Fruit fly (Drosophila melanogaster) whole organism, embryonic: ENCODE data around the gene Nep7.
A peak's percentile ranks its signal among the peaks of the same experiment; 100 is the strongest.

ENCODE experiments used
- B-H2 ChIP-seq: fragments of 200-800 bp; sonication (Bioruptor generic); optimal IDR thresholded peaks from 2 replicates; lab custom pipeline; 2018; ENCODE audit warnings: missing biosample characterization, mild to moderate bottlenecking, missing genetic modification characterization
- Bgb ChIP-seq: fragments of 200-800 bp; sonication (Bioruptor generic); IDR thresholded peaks from 2 replicates; pipeline ENCODE4 v1.3.6; 2022; ENCODE audit warnings: missing biosample characterization, missing genetic modification characterization; ENCODE audit not compliant: partially characterized antibody
- C15 ChIP-seq: fragments of 200-800 bp; sonication (Bioruptor generic); IDR thresholded peaks from 3 replicates; pipeline ENCODE4 v1.3.6; 2022; ENCODE audit warnings: missing biosample characterization, missing genetic modification characterization
- CG10366 ChIP-seq: fragments of 200-800 bp; sonication (Bioruptor generic); IDR thresholded peaks from 2 replicates; pipeline ENCODE4 v1.3.6; 2022; ENCODE audit warnings: missing biosample characterization, missing genetic modification characterization
- CG12942 ChIP-seq: fragments of 200-800 bp; sonication (Bioruptor generic); optimal IDR thresholded peaks from 3 replicates; lab custom pipeline; 2016; ENCODE audit warnings: missing biosample characterization, missing genetic modification characterization
- CG14965 ChIP-seq: fragments of 200-800 bp; sonication (Bioruptor generic); optimal IDR thresholded peaks from 2 replicates; lab custom pipeline; 2016; ENCODE audit warnings: missing biosample characterization, missing genetic modification characterization, borderline replicate concordance
- CG15073 ChIP-seq: fragments of 200-800 bp; sonication (Bioruptor generic); optimal IDR thresholded peaks from 2 replicates; lab custom pipeline; 2016; ENCODE audit warnings: missing biosample characterization, missing genetic modification characterization
- CG15479 ChIP-seq: fragments of 200-800 bp; sonication (Bioruptor generic); optimal IDR thresholded peaks from 3 replicates; lab custom pipeline; 2019; ENCODE audit warnings: missing biosample characterization, mild to moderate bottlenecking, missing genetic modification characterization, moderate library complexity
- CG1647 ChIP-seq: fragments of 200-800 bp; sonication (Bioruptor generic); optimal IDR thresholded peaks from 3 replicates; lab custom pipeline; 2016; ENCODE audit warnings: missing biosample characterization, missing genetic modification characterization
- CG17186 ChIP-seq: fragments of 200-800 bp; sonication (Bioruptor generic); optimal IDR thresholded peaks from 3 replicates; lab custom pipeline; 2017; ENCODE audit warnings: missing biosample characterization, missing genetic modification reagents, missing genetic modification characterization
- CG17385 ChIP-seq: fragments of 200-800 bp; sonication (Bioruptor generic); optimal IDR thresholded peaks from 3 replicates; lab custom pipeline; 2018; ENCODE audit warnings: missing biosample characterization, mild to moderate bottlenecking, missing genetic modification characterization
- CG18599 ChIP-seq: fragments of 200-800 bp; sonication (Bioruptor generic); optimal IDR thresholded peaks from 3 replicates; lab custom pipeline; 2017; ENCODE audit warnings: missing biosample characterization, missing genetic modification characterization, mild to moderate bottlenecking, moderate library complexity, missing genetic modification reagents
- CG2129 ChIP-seq: fragments of 200-800 bp; sonication (Bioruptor generic); IDR thresholded peaks from 2 replicates; pipeline ENCODE4 v1.3.6; 2022; ENCODE audit warnings: missing biosample characterization, missing genetic modification characterization; ENCODE audit not compliant: partially characterized antibody
- CG31365 ChIP-seq: fragments of 200-800 bp; sonication (Bioruptor generic); optimal IDR thresholded peaks from 2 replicates; lab custom pipeline; 2018; ENCODE audit warnings: missing biosample characterization, mild to moderate bottlenecking, missing genetic modification characterization
- CG32772 ChIP-seq: fragments of 200-800 bp; sonication (Bioruptor generic); IDR thresholded peaks from 2 replicates; pipeline ENCODE4 v1.3.6; 2022; ENCODE audit warnings: missing biosample characterization, missing genetic modification characterization
- CG4282 ChIP-seq: fragments of 200-800 bp; sonication (Bioruptor generic); optimal IDR thresholded peaks from 2 replicates; lab custom pipeline; 2016; ENCODE audit warnings: missing biosample characterization, missing genetic modification characterization
- CG5245 ChIP-seq: fragments of 200-800 bp; sonication (Bioruptor generic); optimal IDR thresholded peaks from 3 replicates; lab custom pipeline; 2016; ENCODE audit warnings: missing biosample characterization, missing genetic modification characterization
- CG6175 ChIP-seq: fragments of 200-800 bp; sonication (Bioruptor generic); IDR thresholded peaks from 3 replicates; pipeline ENCODE4 v1.3.6; 2022; ENCODE audit warnings: missing biosample characterization, missing genetic modification characterization
- CG6254 ChIP-seq: fragments of 200-800 bp; sonication (Bioruptor generic); optimal IDR thresholded peaks from 3 replicates; lab custom pipeline; 2017; ENCODE audit warnings: mild to moderate bottlenecking, missing biosample characterization, missing genetic modification reagents, missing genetic modification characterization
- CG7556 ChIP-seq: fragments of 200-800 bp; sonication (Bioruptor generic); optimal IDR thresholded peaks from 2 replicates; lab custom pipeline; 2017; ENCODE audit warnings: missing biosample characterization, mild to moderate bottlenecking, missing genetic modification characterization
- CkIIα-i1 ChIP-seq: fragments of 200-800 bp; sonication (Bioruptor generic); IDR thresholded peaks from 2 replicates; pipeline ENCODE4 v1.3.6; 2022; ENCODE audit warnings: missing biosample characterization, missing genetic modification characterization
- CrebB ChIP-seq: fragments of 200-800 bp; sonication (Bioruptor generic); optimal IDR thresholded peaks from 3 replicates; lab custom pipeline; 2018; ENCODE audit warnings: missing biosample characterization, mild to moderate bottlenecking, missing genetic modification characterization
- Deaf1 ChIP-seq: fragments of 200-800 bp; optimal IDR thresholded peaks from 3 replicates; lab custom pipeline; 2019; ENCODE audit warnings: missing biosample characterization, mild to moderate bottlenecking, missing genetic modification characterization, moderate library complexity
- Dip3 ChIP-seq: fragments of 200-800 bp; sonication (Bioruptor generic); optimal IDR thresholded peaks from 3 replicates; lab custom pipeline; 2016; ENCODE audit warnings: missing biosample characterization, missing genetic modification characterization
- H15 ChIP-seq: fragments of 200-800 bp; sonication (Bioruptor generic); IDR thresholded peaks from 3 replicates; pipeline ENCODE4 v1.3.6; 2022; ENCODE audit warnings: missing biosample characterization, missing genetic modification characterization
- Med ChIP-seq: fragments of 200-800 bp; sonication (Bioruptor generic); peaks from one replicate; lab custom pipeline; 2016; ENCODE audit warnings: missing biosample characterization, missing genetic modification characterization, mild to moderate bottlenecking, inconsistent platforms, moderate library complexity
- Meics ChIP-seq: fragments of 200-800 bp; sonication (Bioruptor generic); optimal IDR thresholded peaks from 2 replicates; lab custom pipeline; 2017; ENCODE audit warnings: missing biosample characterization, mild to moderate bottlenecking, missing genetic modification characterization
- NK7.1 ChIP-seq: fragments of 200-800 bp; sonication (Bioruptor generic); optimal IDR thresholded peaks from 3 replicates; lab custom pipeline; 2016; ENCODE audit warnings: missing biosample characterization, missing genetic modification characterization
- PHDP ChIP-seq: fragments of 200-800 bp; sonication (Bioruptor generic); optimal IDR thresholded peaks from 3 replicates; lab custom pipeline; 2018; ENCODE audit warnings: missing biosample characterization, mild to moderate bottlenecking, missing genetic modification characterization, moderate library complexity
- Tbp ChIP-seq: fragments of >200 bp; optimal IDR thresholded peaks from 2 replicates; lab custom pipeline; 2018; ENCODE audit warnings: missing biosample characterization, missing genetic modification characterization
- Xrp1 ChIP-seq: fragments of 200-800 bp; sonication (Bioruptor generic); IDR thresholded peaks from 2 replicates; pipeline ENCODE4 v1.3.6; 2022; ENCODE audit warnings: missing biosample characterization, missing genetic modification characterization
- ash1 ChIP-seq: fragments of 200-800 bp; sonication (Bioruptor generic); optimal IDR thresholded peaks from 2 replicates; lab custom pipeline; 2018; ENCODE audit warnings: missing biosample characterization, mild to moderate bottlenecking, missing genetic modification characterization
- btn ChIP-seq: fragments of 200-800 bp; sonication (Bioruptor generic); optimal IDR thresholded peaks from 2 replicates; lab custom pipeline; 2016; ENCODE audit warnings: missing biosample characterization, missing genetic modification characterization
- cas ChIP-seq: fragments of 200-800 bp; sonication (Bioruptor generic); IDR thresholded peaks from 2 replicates; pipeline ENCODE4 v1.3.6; 2022; ENCODE audit warnings: missing biosample characterization, missing genetic modification characterization
- chinmo ChIP-seq: fragments of 200-800 bp; sonication (Bioruptor generic); IDR thresholded peaks from 4 replicates; pipeline ENCODE4 v1.3.6; 2022; ENCODE audit warnings: missing biosample characterization, missing genetic modification characterization; ENCODE audit not compliant: partially characterized antibody
- ci ChIP-seq: fragments of 200-800 bp; sonication (Bioruptor generic); IDR thresholded peaks from 3 replicates; pipeline ENCODE4 v1.3.6; 2022; ENCODE audit warnings: missing biosample characterization, missing genetic modification characterization
- dmrt99B ChIP-seq: fragments of 200-800 bp; sonication (Bioruptor generic); optimal IDR thresholded peaks from 2 replicates; lab custom pipeline; 2018; ENCODE audit warnings: missing biosample characterization, mild to moderate bottlenecking, missing genetic modification characterization, moderate library complexity
- fu2 ChIP-seq: fragments of 200-800 bp; sonication (Bioruptor generic); optimal IDR thresholded peaks from 2 replicates; lab custom pipeline; 2016; ENCODE audit warnings: missing biosample characterization, missing genetic modification characterization
- gcm ChIP-seq: fragments of 200-800 bp; sonication (Bioruptor generic); optimal IDR thresholded peaks from 2 replicates; lab custom pipeline; 2019; ENCODE audit warnings: missing biosample characterization, mild to moderate bottlenecking, missing genetic modification characterization, moderate library complexity
- h ChIP-seq: fragments of >200 bp; optimal IDR thresholded peaks from 2 replicates; lab custom pipeline; 2017
- her ChIP-seq: fragments of 200-800 bp; sonication (Bioruptor generic); optimal IDR thresholded peaks from 2 replicates; lab custom pipeline; 2016; ENCODE audit warnings: missing biosample characterization, missing genetic modification characterization
- jigr1 ChIP-seq: fragments of 200-800 bp; sonication (Bioruptor generic); IDR thresholded peaks from 3 replicates; pipeline ENCODE4 v1.3.6; 2022; ENCODE audit warnings: missing biosample characterization, missing genetic modification characterization
- odd ChIP-seq: fragments of 200-800 bp; sonication (Bioruptor generic); optimal IDR thresholded peaks from 2 replicates; lab custom pipeline; 2017; ENCODE audit warnings: missing biosample characterization, mild to moderate bottlenecking, missing genetic modification characterization
- onecut ChIP-seq: fragments of 200-800 bp; sonication (Bioruptor generic); IDR thresholded peaks from 2 replicates; pipeline ENCODE4 v1.3.6; 2022; ENCODE audit warnings: missing biosample characterization, missing genetic modification characterization
- pzg ChIP-seq: fragments of 200-800 bp; sonication (Bioruptor generic); optimal IDR thresholded peaks from 3 replicates; lab custom pipeline; 2018; ENCODE audit warnings: missing biosample characterization, mild to moderate bottlenecking, missing genetic modification characterization, moderate library complexity
- run ChIP-seq: fragments of 200-800 bp; sonication (Bioruptor generic); optimal IDR thresholded peaks from 3 replicates; lab custom pipeline; 2018; ENCODE audit warnings: missing biosample characterization, mild to moderate bottlenecking, missing genetic modification characterization
- sens-2 ChIP-seq: fragments of 200-800 bp; sonication (Bioruptor generic); IDR thresholded peaks from 2 replicates; pipeline ENCODE4 v1.3.6; 2022; ENCODE audit warnings: missing biosample characterization, missing genetic modification characterization
- sug ChIP-seq: fragments of 200-800 bp; optimal IDR thresholded peaks from 2 replicates; lab custom pipeline; 2019; ENCODE audit warnings: missing biosample characterization, mild to moderate bottlenecking, missing genetic modification characterization, moderate library complexity
- tio ChIP-seq: fragments of 200-800 bp; sonication (Bioruptor generic); optimal IDR thresholded peaks from 2 replicates; lab custom pipeline; 2017; ENCODE audit warnings: missing biosample characterization, missing genetic modification characterization, inconsistent platforms
- unpg ChIP-seq: fragments of 200-800 bp; sonication (Bioruptor generic); optimal IDR thresholded peaks from 3 replicates; lab custom pipeline; 2018; ENCODE audit warnings: missing biosample characterization, mild to moderate bottlenecking, missing genetic modification characterization, moderate library complexity
- usp ChIP-seq: fragments of >200 bp; optimal IDR thresholded peaks from 2 replicates; lab custom pipeline; 2017; ENCODE audit warnings: missing biosample characterization, missing genetic modification characterization
- wdn ChIP-seq: fragments of 200-800 bp; sonication (Bioruptor generic); IDR thresholded peaks from 2 replicates; pipeline ENCODE4 v1.3.6; 2022; ENCODE audit warnings: missing biosample characterization, missing genetic modification characterization
- wor ChIP-seq: fragments of 200-800 bp; sonication (Bioruptor generic); IDR thresholded peaks from 2 replicates; pipeline ENCODE4 v1.3.6; 2022; ENCODE audit warnings: missing biosample characterization, missing genetic modification characterization

Nep7 gene

DNA sequence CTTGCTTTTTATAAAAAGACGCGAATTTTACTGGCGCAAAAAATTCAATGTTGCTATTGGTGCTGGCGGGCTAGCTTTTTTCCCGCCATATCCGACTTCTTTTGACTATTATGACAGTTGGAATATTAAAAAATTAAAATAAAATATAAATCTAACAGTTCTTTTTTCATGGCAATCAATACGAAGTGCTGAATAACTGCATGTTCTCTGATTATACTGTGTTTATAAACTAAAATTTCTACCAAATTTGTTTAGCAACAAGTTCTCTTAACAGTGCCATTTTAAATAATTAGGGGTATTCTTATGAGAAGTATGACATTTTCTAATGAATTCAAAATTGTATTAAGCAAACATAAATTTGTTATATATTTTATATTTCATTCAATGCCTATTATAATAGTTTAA is 35.3 kb upstream of the Nep7 start, which contains the start of gene Boh1 (continued):
- TF ChIP-seq PHDP (peak; percentile 52), jigr1 (GFP tag; lab: Robert Waterston, UW) (no peak; the same call in 2 of the 3 replicates), NK7.1 (GFP tag; lab: Kevin White, UChicago) (no peak), Deaf1 (tag; lab: Kevin White, UChicago) (no peak), ci (GFP tag; lab: Robert Waterston, UW) (no peak), fu2 (no peak), CG18599 (GFP tag; lab: Kevin White, UChicago) (no peak), Dip3 (GFP tag; lab: Kevin White, UChicago) (no peak), CG10366 (GFP tag; lab: Robert Waterston, UW) (no peak), CG31365 (tag; lab: Kevin White, UChicago) (no peak), CG2129 (GFP tag; lab: Robert Waterston, UW) (no peak), btn (GFP tag; lab: Kevin White, UChicago) (no peak), Xrp1 (GFP tag; lab: Robert Waterston, UW) (no peak; the same call in 1 of the 2 replicates), Meics (peak; percentile 30), onecut (GFP tag; lab: Robert Waterston, UW) (no peak), CG1647 (no peak), CG6254 (no peak), wor (GFP tag; lab: Robert Waterston, UW) (no peak), B-H2 (GFP tag; lab: Kevin White, UChicago) (peak; percentile 42), usp (no peak), CkIIα-i1 (GFP tag; lab: Robert Waterston, UW) (no peak), run (tag; lab: Kevin White, UChicago) (no peak), CG14965 (no peak), unpg (GFP tag; lab: Kevin White, UChicago) (peak; percentile 21), tio (GFP tag; lab: Kevin White, UChicago) (no peak), Med (peak; percentile 69), CG6175 (GFP tag; lab: Robert Waterston, UW) (no peak), CrebB (tag; lab: Kevin White, UChicago) (no peak), her (GFP tag; lab: Kevin White, UChicago) (no peak), CG17385 (GFP tag; lab: Kevin White, UChicago) (peak; percentile 52), CG15073 (GFP tag; lab: Kevin White, UChicago) (no peak), C15 (GFP tag; lab: Robert Waterston, UW) (no peak), pzg (GFP tag; lab: Kevin White, UChicago) (peak; percentile 15), CG12942 (GFP tag; lab: Kevin White, UChicago) (no peak), CG4282 (GFP tag; lab: Kevin White, UChicago) (no peak), h (lab: Kevin White, UChicago) (no peak), CG32772 (GFP tag; lab: Robert Waterston, UW) (no peak), odd (GFP tag; lab: Kevin White, UChicago) (no peak), gcm (no peak), dmrt99B (no peak), cas (no peak), wdn (GFP tag; lab: Robert Waterston, UW) (no peak), sens-2 (GFP tag; lab: Robert Waterston, UW) (no peak), CG5245 (no peak), CG15479 (peak; percentile 25), sug (tag; lab: Kevin White, UChicago) (peak; percentile 48), chinmo (GFP tag; lab: Robert Waterston, UW) (no peak), H15 (GFP tag; lab: Robert Waterston, UW) (no peak), CG7556 (peak; percentile 20), Bgb (GFP tag; lab: Robert Waterston, UW) (no peak), CG17186 (GFP tag; lab: Kevin White, UChicago) (no peak), ash1 (GFP tag; lab: Kevin White, UChicago) (no peak), Tbp (GFP tag; lab: Kevin White, UChicago) (no peak)
